Worm (Caenorhabditis elegans): ENCODE measurements around the gene W03F9.4.

DNA sequence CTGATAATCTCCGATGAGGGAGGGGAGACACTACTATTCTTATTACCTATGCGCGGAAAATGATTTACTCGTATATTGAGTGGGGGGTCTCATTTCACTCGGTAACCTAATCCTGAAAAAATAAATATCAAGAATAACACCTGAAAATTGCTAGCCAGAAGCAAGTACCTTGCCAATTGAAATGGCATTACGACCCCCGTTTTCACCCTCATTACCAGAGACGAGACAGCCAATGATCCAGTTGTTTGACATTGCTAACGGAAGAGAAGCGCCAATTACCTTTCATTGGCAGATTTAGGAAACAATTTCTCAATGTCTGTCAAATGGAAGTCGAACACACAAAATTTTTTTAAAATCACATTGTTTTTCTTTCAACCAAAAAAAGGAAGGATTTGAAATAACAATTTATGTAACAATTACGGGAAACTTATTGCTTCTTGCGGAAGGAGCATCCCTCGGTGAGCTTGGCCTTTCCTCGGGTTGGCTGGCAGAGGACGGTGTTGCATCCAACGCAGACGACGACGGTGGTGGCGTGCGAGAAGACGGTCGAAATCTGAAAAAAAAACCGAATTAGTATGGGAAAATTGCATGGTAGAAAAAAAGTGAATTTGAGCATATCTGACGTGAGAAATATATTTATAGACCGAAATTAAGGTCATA is 48.0 kb downstream of the W03F9.4 start:
- TF ChIP-seq aly-2 (tag; optimal IDR thresholded peaks at IDR 0.05) = no peak
- no peak for TF ChIP-seq spr-1 (tag; optimal IDR thresholded peaks at IDR 0.05)
- TF ChIP-seq lin-1 (GFP tag; IDR thresholded peaks at IDR 0.05) = peak; percentile 60
- no peak; the same call in 1 of the 2 replicates for TF ChIP-seq pha-4 (GFP tag; IDR thresholded peaks at IDR 0.05)
- TF ChIP-seq pha-4 (tag; optimal IDR thresholded peaks at IDR 0.05) = no peak
